Worm (Caenorhabditis elegans) whole organism, midembryonic: ENCODE measurements around the gene D1086.12.

Source experiments
- T22C8.4 ChIP-seq: fragments of 200-800 bp; sonication (Bioruptor generic); IDR thresholded peaks from 2 replicates; pipeline ENCODE4 v1.3.6; 2022; ENCODE audit warnings: missing genetic modification characterization, missing compliant biosample characterization
- cog-1 ChIP-seq: sonication (generic microtip); optimal IDR thresholded peaks from 2 replicates; lab custom pipeline; 2016; ENCODE audit warnings: missing genetic modification characterization, missing compliant biosample characterization
- flt-1 ChIP-seq: fragments of 200-800 bp; sonication (Bioruptor generic); IDR thresholded peaks from 2 replicates; pipeline ENCODE4 v1.3.6; 2022; ENCODE audit warnings: missing genetic modification characterization, missing compliant biosample characterization
- klf-2 ChIP-seq: fragments of 200-800 bp; sonication (Bioruptor generic); conservative IDR thresholded peaks from 2 replicates; pipeline ENCODE4 v1.3.6; 2022; ENCODE audit warnings: missing genetic modification reagents, missing genetic modification characterization, missing compliant biosample characterization
- med-1 ChIP-seq: sonication (generic microtip); optimal IDR thresholded peaks from 2 replicates; lab custom pipeline; 2017; ENCODE audit warnings: missing genetic modification characterization, mild to moderate bottlenecking, missing compliant biosample characterization, antibody characterized with exemption, missing genetic modification reagents; ENCODE audit not compliant: insufficient read depth
- ref-1 ChIP-seq: fragments of 200-800 bp; sonication (Bioruptor generic); conservative IDR thresholded peaks from 2 replicates; pipeline ENCODE4 v1.3.6; 2022; ENCODE audit warnings: missing genetic modification reagents, missing genetic modification characterization, missing compliant biosample characterization
- tab-1 ChIP-seq: fragments of 200-800 bp; sonication (Bioruptor generic); IDR thresholded peaks from 2 replicates; pipeline ENCODE4 v1.3.6; 2022; ENCODE audit warnings: missing genetic modification characterization, missing compliant biosample characterization
- ztf-23 ChIP-seq: fragments of 200-800 bp; sonication (Bioruptor generic); IDR thresholded peaks from 2 replicates; pipeline ENCODE4 v1.3.6; 2022; ENCODE audit warnings: missing genetic modification reagents, missing genetic modification characterization, missing compliant biosample characterization
- ztf-29 ChIP-seq: fragments of 200-800 bp; sonication (Bioruptor generic); IDR thresholded peaks from 2 replicates; pipeline ENCODE4 v1.3.6; 2022; ENCODE audit warnings: missing genetic modification reagents, missing genetic modification characterization, missing compliant biosample characterization

Gene D1086.12

ce11 chrV:14145267-14145666 lies 44.3 kb downstream of the D1086.12 start, which contains the start of gene par-1:
par-1 (minus strand) TSS chrV:14145367.
- TF ChIP-seq tab-1 (no peak), klf-2 (GFP tag; lab: Robert Waterston, UW) (no peak), ref-1 (GFP tag; lab: Robert Waterston, UW) (no peak)

ce11 chrV:14146199-14146598 lies 45.2 kb downstream of the D1086.12 start, which contains the start of gene acs-10:
acs-10 (plus strand) TSS chrV:14146499.
- TF ChIP-seq tab-1 (no peak), klf-2 (GFP tag; lab: Robert Waterston, UW) (no peak), ztf-29 (GFP tag; lab: Robert Waterston, UW) (no peak), flt-1 (GFP tag; lab: Robert Waterston, UW) (no peak), med-1 (no peak), cog-1 (tag; lab: Kevin White, UChicago) (no peak), T22C8.4 (GFP tag; lab: Robert Waterston, UW) (no peak), ref-1 (GFP tag; lab: Robert Waterston, UW) (no peak), ztf-23 (GFP tag; lab: Robert Waterston, UW) (no peak)

ce11 chrV:14147114-14147513 lies 46.1 kb downstream of the D1086.12 start:
- TF ChIP-seq tab-1 (no peak), med-1 (no peak), ztf-29 (GFP tag; lab: Robert Waterston, UW) (no peak), klf-2 (GFP tag; lab: Robert Waterston, UW) (no peak), cog-1 (tag; lab: Kevin White, UChicago) (no peak), T22C8.4 (GFP tag; lab: Robert Waterston, UW) (no peak), flt-1 (GFP tag; lab: Robert Waterston, UW) (no peak), ref-1 (GFP tag; lab: Robert Waterston, UW) (no peak), ztf-23 (GFP tag; lab: Robert Waterston, UW) (no peak)

ce11 chrV:14149125-14149524 lies 48.1 kb downstream of the D1086.12 start:
- TF ChIP-seq med-1 = no peak
- TF ChIP-seq ztf-29 (GFP tag; lab: Robert Waterston, UW) = no peak
- TF ChIP-seq cog-1 (tag; lab: Kevin White, UChicago) = no peak
- TF ChIP-seq T22C8.4 (GFP tag; lab: Robert Waterston, UW) = no peak
- no peak for TF ChIP-seq tab-1
- TF ChIP-seq ztf-23 (GFP tag; lab: Robert Waterston, UW) = no peak
- TF ChIP-seq klf-2 (GFP tag; lab: Robert Waterston, UW) = no peak
- no peak for TF ChIP-seq flt-1 (GFP tag; lab: Robert Waterston, UW)
- no peak for TF ChIP-seq ref-1 (GFP tag; lab: Robert Waterston, UW)

- no peak for TF ChIP-seq cog-1 (tag; lab: Kevin White, UChicago)
- no peak for TF ChIP-seq T22C8.4 (GFP tag; lab: Robert Waterston, UW)
- TF ChIP-seq klf-2 (GFP tag; lab: Robert Waterston, UW) = no peak
- no peak for TF ChIP-seq tab-1
- TF ChIP-seq ztf-23 (GFP tag; lab: Robert Waterston, UW) = no peak
These were observed 50.0 kb downstream of the D1086.12 start for ce11 chrV:14150966-14151365.
